Worm (Caenorhabditis elegans) whole organism, young adult: ENCODE measurements around the gene T10H9.1.

Experiments
- B0261.1 ChIP-seq: sonication (generic microtip); optimal IDR thresholded peaks from 2 replicates; lab custom pipeline; 2016; ENCODE audit warnings: mild to moderate bottlenecking, missing genetic modification characterization, moderate library complexity, missing compliant biosample characterization
- T26A5.8 ChIP-seq: sonication (generic microtip); optimal IDR thresholded peaks from 2 replicates; lab custom pipeline; 2016; ENCODE audit warnings: missing genetic modification characterization, missing compliant biosample characterization
- Y56A3A.18 ChIP-seq: fragments of 200-800 bp; sonication (Bioruptor generic); IDR thresholded peaks from 2 replicates; pipeline ENCODE4 v1.3.6; 2022; ENCODE audit warnings: missing genetic modification reagents, missing genetic modification characterization, missing compliant biosample characterization
- ZK185.1 ChIP-seq: sonication (generic microtip); optimal IDR thresholded peaks from 2 replicates; lab custom pipeline; 2016; ENCODE audit warnings: mild to moderate bottlenecking, missing genetic modification characterization, missing compliant biosample characterization; ENCODE audit not compliant: poor library complexity, severe bottlenecking
- attf-3 ChIP-seq: fragments of 200-800 bp; sonication (Bioruptor generic); conservative IDR thresholded peaks from 2 replicates; pipeline ENCODE4 v1.3.6; 2022; ENCODE audit warnings: missing genetic modification reagents, missing genetic modification characterization, missing compliant biosample characterization
- ceh-40 ChIP-seq: fragments of 200-800 bp; sonication (Bioruptor generic); IDR thresholded peaks from 2 replicates; pipeline ENCODE4 v1.3.6; 2022; ENCODE audit warnings: missing genetic modification characterization, missing compliant biosample characterization
- ceh-91 ChIP-seq: fragments of 200-800 bp; sonication (Bioruptor generic); IDR thresholded peaks from 2 replicates; pipeline ENCODE4 v1.3.6; 2022; ENCODE audit warnings: missing genetic modification reagents, missing genetic modification characterization, missing compliant biosample characterization
- dpl-1 ChIP-seq: fragments of 150-350 bp; optimal IDR thresholded peaks from 2 replicates; lab custom pipeline; 2014; ENCODE audit warnings: missing biosample characterization, missing genetic modification reagents, missing genetic modification characterization
- efl-1 ChIP-seq: fragments of 150-350 bp; optimal IDR thresholded peaks from 2 replicates; lab custom pipeline; 2014; ENCODE audit warnings: missing biosample characterization, missing genetic modification reagents, missing genetic modification characterization
- egrh-3 ChIP-seq: fragments of 200-800 bp; sonication (Bioruptor generic); IDR thresholded peaks from 2 replicates; pipeline ENCODE4 v1.3.6; 2022; ENCODE audit warnings: missing genetic modification reagents, missing genetic modification characterization, missing compliant biosample characterization
- ekl-4 ChIP-seq: fragments of 200-800 bp; sonication (Bioruptor generic); IDR thresholded peaks from 2 replicates; pipeline ENCODE4 v1.3.6; 2022; ENCODE audit warnings: missing genetic modification reagents, missing genetic modification characterization, missing compliant biosample characterization
- gei-17 ChIP-seq: fragments of 200-800 bp; sonication (Bioruptor generic); optimal IDR thresholded peaks from 2 replicates; lab custom pipeline; 2018; ENCODE audit warnings: mild to moderate bottlenecking, missing genetic modification characterization, missing compliant biosample characterization
- him-1 ChIP-seq: sonication (generic microtip); optimal IDR thresholded peaks from 2 replicates; lab custom pipeline; 2016; ENCODE audit warnings: missing genotype, missing genetic modification reagents, missing genetic modification characterization, missing compliant biosample characterization
- hlh-12 ChIP-seq: sonication (generic microtip); optimal IDR thresholded peaks from 2 replicates; lab custom pipeline; 2016; ENCODE audit warnings: missing genetic modification characterization, missing compliant biosample characterization
- hmg-1.2 ChIP-seq: fragments of 200-800 bp; sonication (Bioruptor generic); IDR thresholded peaks from 2 replicates; pipeline ENCODE4 v1.3.6; 2022; ENCODE audit warnings: missing genetic modification reagents, missing genetic modification characterization, missing compliant biosample characterization
- let-607 ChIP-seq, 2 experiments: fragments of 200-800 bp in 1 of 2; sonication (Bioruptor generic) in 1 of 2; sonication (generic microtip) in 1 of 2; optimal IDR thresholded peaks; 2 replicates each; lab custom pipeline; 2016 to 2018; ENCODE audit warnings: mild to moderate bottlenecking in 2 of 2, missing compliant biosample characterization in 2 of 2, missing genetic modification characterization in 2 of 2, moderate library complexity in 2 of 2, missing genotype in 1 of 2
- lin-54 ChIP-seq: fragments of 200-800 bp; sonication (Bioruptor generic); optimal IDR thresholded peaks from 2 replicates; lab custom pipeline; 2018; ENCODE audit warnings: mild to moderate bottlenecking, missing genetic modification characterization, missing compliant biosample characterization
- madf-6 ChIP-seq: fragments of 200-800 bp; sonication (Bioruptor generic); IDR thresholded peaks from 2 replicates; pipeline ENCODE4 v1.3.6; 2022; ENCODE audit warnings: missing genetic modification reagents, missing genetic modification characterization, missing compliant biosample characterization
- mel-28 ChIP-seq: sonication (generic microtip); optimal IDR thresholded peaks from 2 replicates; lab custom pipeline; 2016; ENCODE audit warnings: borderline replicate concordance, mild to moderate bottlenecking, missing genetic modification characterization, missing compliant biosample characterization
- nfya-2 ChIP-seq: fragments of 200-800 bp; sonication (Bioruptor generic); IDR thresholded peaks from 2 replicates; pipeline ENCODE4 v1.3.6; 2022; ENCODE audit warnings: missing genetic modification reagents, missing genetic modification characterization, missing compliant biosample characterization
- nhr-80 ChIP-seq: sonication (generic microtip); optimal IDR thresholded peaks from 2 replicates; lab custom pipeline; 2016; ENCODE audit warnings: missing genetic modification characterization, missing compliant biosample characterization
- nhr-90 ChIP-seq: sonication (generic microtip); optimal IDR thresholded peaks from 2 replicates; lab custom pipeline; 2016; ENCODE audit warnings: missing genotype, mild to moderate bottlenecking, missing genetic modification characterization, missing compliant biosample characterization
- rpc-1 ChIP-seq, 2 experiments: fragments of 150-350 bp in 1 of 2; sonication (generic microtip) in 1 of 2; optimal IDR thresholded peaks; 2 replicates each; lab custom pipeline; 2014 to 2018; ENCODE audit warnings: missing biosample characterization in 1 of 2, missing genetic modification characterization in 1 of 2, missing genetic modification reagents in 1 of 2, missing genotype in 1 of 2
- sdz-38 ChIP-seq: sonication (generic microtip); optimal IDR thresholded peaks from 2 replicates; lab custom pipeline; 2016; ENCODE audit warnings: missing genotype, missing genetic modification characterization, missing compliant biosample characterization
- sea-2 ChIP-seq: fragments of 200-800 bp; sonication (Bioruptor generic); IDR thresholded peaks from 2 replicates; pipeline ENCODE4 v1.3.6; 2022; ENCODE audit warnings: missing genetic modification characterization, missing compliant biosample characterization
- snpc-3.4 ChIP-seq: sonication (generic microtip); optimal IDR thresholded peaks from 2 replicates; lab custom pipeline; 2017; ENCODE audit warnings: missing genetic modification characterization, mild to moderate bottlenecking, missing compliant biosample characterization, antibody characterized with exemption, moderate library complexity, missing genotype, missing genetic modification reagents
- snpc-4 ChIP-seq, 5 experiments: fragments of 150-350 bp in 1 of 5; sonication (generic microtip) in 4 of 5; optimal IDR thresholded peaks; 2 replicates each; lab custom pipeline; 2014 to 2018; ENCODE audit warnings: missing genetic modification characterization in 5 of 5, missing biosample characterization in 3 of 5, antibody characterized with exemption in 2 of 5, mild to moderate bottlenecking in 2 of 5, missing compliant biosample characterization in 2 of 5, missing genotype in 2 of 5, moderate library complexity in 2 of 5, missing genetic modification reagents in 1 of 5
- tbp1 ChIP-seq: fragments of 200-800 bp; sonication (Bioruptor generic); optimal IDR thresholded peaks from 2 replicates; lab custom pipeline; 2018; ENCODE audit warnings: mild to moderate bottlenecking, missing genetic modification characterization, missing compliant biosample characterization
- tbx-9 ChIP-seq: sonication (generic microtip); optimal IDR thresholded peaks from 2 replicates; lab custom pipeline; 2016; ENCODE audit warnings: borderline replicate concordance, missing genetic modification characterization, inconsistent platforms, missing compliant biosample characterization
- tlf-1 ChIP-seq: fragments of 200-800 bp; sonication (Bioruptor generic); optimal IDR thresholded peaks from 2 replicates; lab custom pipeline; 2018; ENCODE audit warnings: mild to moderate bottlenecking, missing genetic modification characterization, missing compliant biosample characterization
- unc-130 ChIP-seq: sonication (generic microtip); optimal IDR thresholded peaks from 2 replicates; lab custom pipeline; 2016; ENCODE audit warnings: missing genetic modification reagents, missing genetic modification characterization, missing compliant biosample characterization
- ztf-28 ChIP-seq: fragments of 200-800 bp; sonication (Bioruptor generic); IDR thresholded peaks from 2 replicates; pipeline ENCODE4 v1.3.6; 2022; ENCODE audit warnings: missing genetic modification reagents, missing genetic modification characterization, missing compliant biosample characterization

The T10H9.1 gene

ce11 chrV:6666557-6666956, 17.1 kb downstream of the T10H9.1 start:
- TF ChIP-seq T26A5.8 (tag; lab: Kevin White, UChicago) (no peak), nhr-80 (tag; lab: Kevin White, UChicago) (peak; percentile 33), ceh-40 (GFP tag; lab: Robert Waterston, UW) (no peak), let-607 (tag; optimal IDR thresholded peaks at IDR 0.05; lab: Kevin White, UChicago) (no peak), mel-28 (tag; lab: Kevin White, UChicago) (no peak), hmg-1.2 (GFP tag; lab: Robert Waterston, UW) (no peak), gei-17 (GFP tag; lab: Kevin White, UChicago) (no peak)

DNA sequence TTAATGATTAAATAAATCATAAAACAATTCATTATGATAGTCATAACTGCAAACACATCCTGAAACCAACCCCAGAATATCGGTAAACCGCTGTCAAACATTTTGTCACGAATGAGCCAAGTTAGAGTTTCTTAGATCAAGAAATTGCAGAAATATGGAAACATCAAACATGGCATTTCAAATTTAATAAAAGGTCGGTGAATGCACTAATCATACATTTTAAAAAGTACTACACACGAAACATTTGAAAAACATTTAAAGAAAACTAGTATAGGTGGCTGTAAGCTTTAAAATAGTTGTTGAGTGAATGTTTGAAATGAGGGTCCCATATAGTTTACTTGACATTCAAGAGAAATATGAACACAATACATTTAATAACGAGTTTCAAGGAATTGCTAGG, 19.3 kb downstream of the T10H9.1 start, which contains the start of gene str-180:
Gene str-180 (minus strand): TSS at position 101 of the 400 bp plus-strand sequence.
- TF ChIP-seq ztf-28 (GFP tag; lab: Robert Waterston, UW) (no peak), ZK185.1 (tag; lab: Kevin White, UChicago) (no peak), B0261.1 (tag; lab: Kevin White, UChicago) (no peak), hlh-12 (tag; lab: Kevin White, UChicago) (no peak), dpl-1 (GFP tag; lab: Kevin White, UChicago) (no peak), nhr-90 (tag; lab: Kevin White, UChicago) (no peak), nhr-80 (tag; lab: Kevin White, UChicago) (no peak), rpc-1 (optimal IDR thresholded peaks at IDR 0.05; lab: Kevin White, UChicago) (no peak), rpc-1 (tag; optimal IDR thresholded peaks at IDR 0.05; lab: Kevin White, UChicago) (no peak), efl-1 (GFP tag; lab: Kevin White, UChicago) (no peak), unc-130 (GFP tag; lab: Kevin White, UChicago) (no peak), ceh-91 (no peak), sdz-38 (tag; lab: Kevin White, UChicago) (no peak), tbp1 (GFP tag; lab: Kevin White, UChicago) (no peak), madf-6 (GFP tag; lab: Robert Waterston, UW) (no peak), him-1 (no peak), ekl-4 (no peak)

DNA sequence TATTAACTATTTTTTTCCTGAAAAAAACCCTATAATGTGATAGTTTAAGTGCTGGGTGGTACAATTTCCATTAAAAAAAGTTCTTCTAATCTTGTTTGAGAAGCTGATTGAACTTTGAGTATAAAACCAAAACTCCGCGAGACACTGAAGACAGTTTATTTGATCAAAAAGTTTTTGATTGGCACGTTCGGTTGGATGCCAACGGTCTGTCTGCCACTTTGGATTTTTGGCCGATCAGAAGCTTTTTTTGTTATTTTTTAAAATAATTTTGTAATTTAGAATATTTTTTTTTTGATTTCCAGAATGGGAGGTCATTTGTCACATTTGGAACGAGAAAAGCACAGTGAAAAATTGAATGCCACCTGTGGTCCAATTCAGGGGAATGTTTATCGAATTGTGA, 20.1 kb downstream of the T10H9.1 start, which contains the start of gene cest-28:
Gene cest-28 (plus strand): TSS at position 301 of the 400 bp plus-strand sequence.
- TF ChIP-seq madf-6 (GFP tag; lab: Robert Waterston, UW) (no peak), Y56A3A.18 (GFP tag; lab: Robert Waterston, UW) (no peak), nhr-80 (tag; lab: Kevin White, UChicago) (peak; percentile 32)
- TF ChIP-seq, all 124 proteins: peak for 1

DNA sequence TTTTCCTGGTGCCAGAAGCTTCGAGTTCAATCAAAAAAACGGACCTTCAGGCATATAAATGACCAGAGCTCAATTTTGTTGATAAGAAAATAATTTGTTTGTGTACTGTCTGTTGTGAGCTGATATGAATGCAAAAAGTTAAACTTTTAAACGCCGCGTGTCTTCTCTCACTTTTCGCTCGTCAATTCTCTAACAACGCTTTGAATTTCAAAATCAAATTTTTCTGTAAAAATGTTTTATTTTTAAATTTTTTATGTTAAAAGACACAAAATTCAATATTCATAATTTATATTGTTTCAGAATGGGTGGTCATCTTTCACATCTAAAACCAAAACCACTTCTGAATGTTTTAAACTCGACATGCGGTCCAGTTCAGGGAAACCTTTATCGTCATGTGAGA, 24.6 kb downstream of the T10H9.1 start, which contains the start of gene cest-31:
Gene cest-31 (plus strand): TSS at position 301 of the 400 bp plus-strand sequence.
- TF ChIP-seq nfya-2 (GFP tag; lab: Robert Waterston, UW), result no peak
- TF ChIP-seq tlf-1 (GFP tag; lab: Kevin White, UChicago), result no peak
- no peak for TF ChIP-seq sea-2 (GFP tag; lab: Robert Waterston, UW)
- no peak for TF ChIP-seq tbx-9

DNA sequence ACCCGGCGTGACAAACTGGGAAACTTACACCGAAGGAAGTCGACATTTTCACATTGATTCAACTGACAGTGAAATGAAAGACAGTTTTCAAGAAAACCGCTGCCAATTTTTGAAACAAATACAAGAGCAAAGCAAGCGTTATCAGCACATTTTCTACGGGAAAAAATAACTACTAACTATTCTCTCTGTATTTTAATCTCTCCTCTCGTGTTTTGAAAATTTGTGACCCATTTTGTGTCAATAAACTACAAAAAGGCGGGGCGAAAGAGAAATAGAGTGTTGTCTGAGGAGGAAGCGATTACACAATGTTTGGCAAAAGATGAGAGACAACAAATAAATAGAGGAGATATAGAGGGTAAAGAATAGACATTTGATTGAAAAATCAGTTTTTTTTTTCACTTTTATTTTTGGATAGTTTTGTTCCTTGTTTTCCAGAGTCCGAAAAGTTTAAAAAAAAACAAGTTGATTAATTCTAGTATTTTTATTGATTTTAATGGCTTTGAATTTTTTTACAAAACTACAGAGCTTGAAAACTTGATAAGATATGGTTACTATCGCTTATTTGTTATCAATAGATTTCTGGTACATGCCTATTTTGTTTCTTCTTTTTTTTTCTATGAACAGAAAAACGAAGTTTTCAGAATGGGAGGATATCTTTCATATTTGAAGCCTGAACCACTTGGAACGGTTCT, 26.9 kb downstream of the T10H9.1 start, which contains the start of gene cest-34:
Gene cest-34 (plus strand): TSS at position 642 of the 692 bp plus-strand sequence.
- TF ChIP-seq snpc-4 (GFP tag; optimal IDR thresholded peaks at IDR 0.05; lab: Kevin White, UChicago), result no peak
- TF ChIP-seq snpc-4 (tag; optimal IDR thresholded peaks at IDR 0.05; lab: Kevin White, UChicago), result no peak
- no peak for TF ChIP-seq lin-54
- TF ChIP-seq snpc-3.4, result no peak
- no peak for TF ChIP-seq T26A5.8 (tag; lab: Kevin White, UChicago)
- no peak for TF ChIP-seq attf-3 (GFP tag; lab: Robert Waterston, UW)
- TF ChIP-seq ekl-4, result no peak
- no peak for TF ChIP-seq ceh-40 (GFP tag; lab: Robert Waterston, UW)
- no peak for TF ChIP-seq egrh-3 (GFP tag; lab: Robert Waterston, UW)
- TF ChIP-seq nhr-80 (tag; lab: Kevin White, UChicago), result peak; percentile 87
